Fruit fly (Drosophila melanogaster): Measurements from ENCODE around the gene Ssl1.

- TF ChIP-seq Jra (GFP tag; optimal IDR thresholded peaks at IDR 0.05) (no peak), dl (GFP tag; optimal IDR thresholded peaks at IDR 0.05; ENCODE audit: insufficient read depth in 1 of 2, partially characterized antibody in 2 of 2) (no peak), fru (GFP tag; optimal IDR thresholded peaks at IDR 0.05) (no peak), sage (GFP tag; optimal IDR thresholded peaks at IDR 0.05) (no peak)
Measured at dm6 chr3L:22836768-22837167, 42.1 kb upstream of the Ssl1 start, which contains the start of the genes CG11226 and CG45428.
